Worm (Caenorhabditis elegans) whole organism, L3 larva: Measurements from ENCODE around the gene ipp-5.

Experiments used
- aly-2 ChIP-seq: fragments of 150-350 bp; optimal IDR thresholded peaks from 2 replicates; lab custom pipeline; 2014; ENCODE audit warnings: missing biosample characterization, missing genetic modification characterization
- fkh-2 ChIP-seq: fragments of 150-350 bp; optimal IDR thresholded peaks from 2 replicates; lab custom pipeline; 2014; ENCODE audit warnings: missing biosample characterization, missing genetic modification reagents, missing genetic modification characterization
- lin-15B ChIP-seq: fragments of 150-350 bp; optimal IDR thresholded peaks from 2 replicates; lab custom pipeline; 2014; ENCODE audit warnings: missing biosample characterization, missing genetic modification characterization
- lin-39 ChIP-seq: fragments of 150-350 bp; optimal IDR thresholded peaks from 2 replicates; lab custom pipeline; 2018; ENCODE audit warnings: missing biosample characterization, missing genetic modification reagents, missing genetic modification characterization
- nhr-12 ChIP-seq: fragments of 150-350 bp; optimal IDR thresholded peaks from 2 replicates; lab custom pipeline; 2014; ENCODE audit warnings: missing biosample characterization, missing genetic modification characterization
- nhr-237 ChIP-seq: fragments of 150-350 bp; optimal IDR thresholded peaks from 2 replicates; lab custom pipeline; 2014; ENCODE audit warnings: missing biosample characterization, missing genetic modification characterization
- nhr-28 ChIP-seq: fragments of 150-350 bp; optimal IDR thresholded peaks from 2 replicates; lab custom pipeline; 2014; ENCODE audit warnings: missing biosample characterization, missing genetic modification characterization
- unc-39 ChIP-seq: sonication (generic microtip); optimal IDR thresholded peaks from 4 replicates; lab custom pipeline; 2017; ENCODE audit warnings: missing biosample characterization, missing genetic modification characterization
- ztf-11 ChIP-seq: fragments of 150-350 bp; optimal IDR thresholded peaks from 2 replicates; lab custom pipeline; 2014; ENCODE audit warnings: missing biosample characterization, missing genetic modification characterization

ce11 chrX:6019886-6020469 lies 11.3 kb upstream of the ipp-5 start, which contains the start of gene C09B8.4:
- TF ChIP-seq nhr-237 (no peak), nhr-28 (tag; lab: Kevin White, UChicago) (no peak), unc-39 (tag; lab: Kevin White, UChicago) (no peak), fkh-2 (tag; lab: Kevin White, UChicago) (no peak), aly-2 (tag; lab: Kevin White, UChicago) (no peak), ztf-11 (tag; lab: Kevin White, UChicago) (no peak), nhr-12 (tag; lab: Kevin White, UChicago) (no peak), lin-39 (tag; lab: Kevin White, UChicago) (no peak), lin-15B (tag; lab: Kevin White, UChicago) (no peak)
